Worm (Caenorhabditis elegans) whole organism, dauer: ENCODE measurements around the gene F35C5.12.

Experiments
- unc-62 ChIP-seq: sonication (generic microtip); optimal IDR thresholded peaks from 2 replicates; lab custom pipeline; 2017; ENCODE audit warnings: missing biosample characterization, missing genetic modification reagents, missing genetic modification characterization

Gene F35C5.12

DNA sequence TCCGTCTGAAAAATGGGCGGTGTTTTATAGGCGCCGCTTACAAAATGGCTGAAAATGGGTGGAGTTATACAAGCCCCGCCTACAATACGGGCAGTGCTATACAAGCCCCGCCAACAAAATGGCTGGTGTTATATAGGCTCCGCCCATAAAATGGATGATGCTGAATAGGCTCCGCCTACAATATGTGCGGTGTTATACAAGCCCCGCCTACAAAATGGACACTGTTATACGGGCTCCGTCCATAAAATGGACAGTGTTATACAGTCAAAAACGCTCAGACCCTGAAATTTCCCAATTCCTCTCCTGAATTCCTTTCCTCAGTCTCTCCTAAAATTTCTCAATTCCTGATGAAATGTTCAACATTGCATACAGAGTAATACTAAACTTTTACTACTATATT lies 48.3 kb downstream of the F35C5.12 start:
- no peak for TF ChIP-seq unc-62 (GFP tag; lab: Kevin White, UChicago)

DNA sequence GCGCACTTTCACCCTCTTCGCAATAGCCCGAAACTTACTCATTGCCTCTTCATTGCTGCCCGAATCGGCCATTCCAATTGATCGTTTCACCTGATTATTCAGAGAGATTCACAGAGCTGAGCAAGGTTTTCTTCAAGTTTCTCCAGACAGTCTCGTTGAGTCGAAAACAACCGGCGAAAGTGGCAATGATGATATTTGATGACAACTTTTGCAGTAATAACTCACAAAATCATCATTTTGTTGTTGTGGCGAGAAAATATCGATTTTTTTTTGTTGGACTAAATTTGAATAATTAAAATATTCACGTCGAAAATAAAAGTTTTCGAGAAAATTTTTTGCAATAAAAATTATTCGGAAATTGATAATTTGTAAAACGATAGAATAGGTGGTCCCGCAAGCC lies 48.8 kb downstream of the F35C5.12 start, which contains the start of gene snf-5:
Gene snf-5, minus strand, starts transcription at position 182 of the 400 bp plus-strand sequence.
- no peak for TF ChIP-seq unc-62 (GFP tag; lab: Kevin White, UChicago)
